Fruit fly (Drosophila melanogaster): ENCODE results near the gene DENR.

DNA sequence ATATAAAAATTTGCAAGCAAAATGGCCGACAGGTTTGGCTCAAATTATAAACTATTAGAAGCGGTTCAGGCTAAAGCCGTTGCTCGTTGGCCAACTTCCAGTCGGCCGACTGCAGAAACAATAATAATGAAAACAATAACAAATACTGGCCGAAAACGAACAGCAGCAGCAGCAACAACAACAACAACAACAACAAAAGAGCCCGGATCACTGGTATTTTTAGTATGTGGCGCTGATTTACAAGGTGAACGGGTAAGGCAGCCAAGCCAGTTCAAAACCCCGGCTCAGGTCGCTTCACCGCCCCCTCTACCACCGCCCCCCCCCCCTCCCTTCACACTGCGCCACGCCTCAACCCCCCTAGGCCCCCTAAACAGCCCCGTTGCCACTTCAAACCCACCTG is 13.9 kb upstream of the DENR start:
- no peak for TF ChIP-seq CG11617 (GFP tag; optimal IDR thresholded peaks at IDR 0.05)
- TF ChIP-seq tj (GFP tag; optimal IDR thresholded peaks at IDR 0.05): no peak

Data from whole organism, adult.